Worm (Caenorhabditis elegans): ENCODE results near the gene ops-1.
A peak's percentile ranks its signal among the peaks of the same experiment; 100 is the strongest.

ce11 chrIV:6321667-6322066 lies 37.5 kb upstream of the ops-1 start, which contains the start of gene Y73B6BL.29:
- no peak for TF ChIP-seq pros-1 (tag; optimal IDR thresholded peaks at IDR 0.05)
- TF ChIP-seq pag-3 (tag; optimal IDR thresholded peaks at IDR 0.05; ENCODE audit: borderline replicate concordance) = no peak
- TF ChIP-seq lim-6 (tag; optimal IDR thresholded peaks at IDR 0.05) = peak; percentile 32
- TF ChIP-seq nhr-11 (tag; optimal IDR thresholded peaks at IDR 0.05) = no peak
- TF ChIP-seq ceh-18 (tag; optimal IDR thresholded peaks at IDR 0.05) = peak; percentile 27
- TF ChIP-seq pha-4 (tag; optimal IDR thresholded peaks at IDR 0.05) = no peak

All from whole organism, late embryonic.